Fruit fly (Drosophila melanogaster) whole organism, embryonic: ENCODE measurements around the gene Cdc27.
A peak's percentile ranks its signal among the peaks of the same experiment; 100 is the strongest.

Experiments
- CG10267 ChIP-seq: fragments of 200-800 bp; sonication (Bioruptor generic); optimal IDR thresholded peaks from 2 replicates; lab custom pipeline; 2018; ENCODE audit warnings: missing biosample characterization, mild to moderate bottlenecking, missing genetic modification characterization, moderate library complexity
- CG4424 ChIP-seq: fragments of 200-800 bp; sonication (Bioruptor generic); optimal IDR thresholded peaks from 3 replicates; lab custom pipeline; 2016; ENCODE audit warnings: missing biosample characterization, missing genetic modification characterization
- CG6854 ChIP-seq: fragments of 200-800 bp; sonication (Bioruptor generic); optimal IDR thresholded peaks from 3 replicates; lab custom pipeline; 2017; ENCODE audit warnings: missing biosample characterization, mild to moderate bottlenecking, missing genetic modification characterization
- CG9609 ChIP-seq: fragments of 200-800 bp; sonication (Bioruptor generic); optimal IDR thresholded peaks from 3 replicates; lab custom pipeline; 2016; ENCODE audit warnings: missing biosample characterization, missing genetic modification characterization
- D19A ChIP-seq: fragments of 200-800 bp; optimal IDR thresholded peaks from 3 replicates; lab custom pipeline; 2019; ENCODE audit warnings: missing biosample characterization, mild to moderate bottlenecking, missing genetic modification characterization, moderate library complexity
- HLH54F ChIP-seq: fragments of 200-800 bp; sonication (Bioruptor generic); optimal IDR thresholded peaks from 3 replicates; lab custom pipeline; 2016; ENCODE audit warnings: missing biosample characterization, missing genetic modification characterization
- Lpt ChIP-seq: fragments of >200 bp; optimal IDR thresholded peaks from 2 replicates; lab custom pipeline; 2018; ENCODE audit warnings: missing biosample characterization, missing genetic modification characterization
- Mes4 ChIP-seq: fragments of 200-800 bp; sonication (Bioruptor generic); optimal IDR thresholded peaks from 2 replicates; lab custom pipeline; 2016; ENCODE audit warnings: missing biosample characterization, missing genetic modification characterization
- Rfx ChIP-seq: fragments of 200-800 bp; sonication (Bioruptor generic); IDR thresholded peaks from 2 replicates; pipeline ENCODE4 v1.3.6; 2022; ENCODE audit warnings: missing biosample characterization, missing genetic modification characterization
- Rx ChIP-seq: fragments of 200-800 bp; sonication (Bioruptor generic); IDR thresholded peaks from 2 replicates; pipeline ENCODE4 v1.3.6; 2022; ENCODE audit warnings: missing biosample characterization, missing genetic modification characterization
- lilli ChIP-seq: fragments of 200-800 bp; sonication (Bioruptor generic); optimal IDR thresholded peaks from 3 replicates; lab custom pipeline; 2016; ENCODE audit warnings: missing biosample characterization, missing genetic modification characterization
- sqz ChIP-seq: fragments of 200-800 bp; sonication (Bioruptor generic); optimal IDR thresholded peaks from 3 replicates; lab custom pipeline; 2018; ENCODE audit warnings: missing biosample characterization, mild to moderate bottlenecking, missing genetic modification characterization
- stc ChIP-seq: fragments of 200-800 bp; sonication (Bioruptor generic); IDR thresholded peaks from 2 replicates; pipeline ENCODE4 v1.3.6; 2022; ENCODE audit warnings: missing biosample characterization, missing genetic modification characterization
- stwl ChIP-seq: fragments of 200-800 bp; sonication (Bioruptor generic); optimal IDR thresholded peaks from 3 replicates; lab custom pipeline; 2018; ENCODE audit warnings: missing biosample characterization, mild to moderate bottlenecking, missing genetic modification characterization, moderate library complexity

DNA sequence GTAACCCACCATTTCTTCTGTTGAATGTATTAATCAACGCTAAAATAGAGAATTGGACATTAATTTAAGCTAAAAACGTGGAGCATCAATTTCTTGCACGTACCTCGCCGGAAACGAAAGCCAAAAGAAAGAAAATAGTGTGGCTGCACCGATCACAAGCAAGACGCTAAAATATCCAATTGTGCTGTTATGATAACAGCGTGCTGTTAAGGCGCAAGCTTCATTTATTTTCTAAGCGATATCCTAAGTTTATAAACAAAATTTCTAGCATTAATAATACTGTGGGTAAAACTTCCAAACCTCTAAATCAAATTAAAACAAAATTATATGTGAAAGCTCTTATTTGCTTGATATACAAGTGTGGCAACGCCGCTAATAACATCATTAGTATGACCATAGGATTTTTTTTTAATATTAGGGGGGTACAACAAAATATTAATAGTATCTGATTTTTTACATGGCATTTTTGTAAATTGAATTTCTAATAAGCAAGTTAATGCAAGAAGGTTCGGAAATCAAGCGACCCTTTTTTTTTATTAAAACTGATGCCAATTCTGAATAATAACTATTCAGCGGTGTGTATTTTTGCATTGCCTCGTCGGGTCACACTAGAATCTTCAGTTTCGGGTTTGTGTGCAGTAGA lies 7.8 kb downstream of the Cdc27 start, which contains the start of the genes RpL18 and Neos:
- TF ChIP-seq Lpt (GFP tag; lab: Kevin White, UChicago) (no peak), sqz (GFP tag; lab: Kevin White, UChicago) (peak; percentile 63), lilli (GFP tag; lab: Kevin White, UChicago) (peak; percentile 77), CG4424 (GFP tag; lab: Kevin White, UChicago) (peak; percentile 72), stc (peak; percentile 64), Rfx (GFP tag; lab: Robert Waterston, UW) (peak; percentile 59), stwl (peak; percentile 81), Mes4 (GFP tag; lab: Kevin White, UChicago) (peak; percentile 83), CG9609 (peak; percentile 49), CG10267 (tag; lab: Kevin White, UChicago) (peak; percentile 78), Rx (GFP tag; lab: Robert Waterston, UW) (peak; percentile 51; the same call in 1 of the 2 replicates), CG6854 (peak; percentile 27), HLH54F (GFP tag; lab: Kevin White, UChicago) (peak; percentile 64), D19A (tag; lab: Kevin White, UChicago) (no peak)
